Fruit fly (Drosophila melanogaster) whole organism, pupa: ENCODE results near the gene CG32201.

ENCODE experiments used
- CG10348 ChIP-seq: fragments of 200-800 bp; sonication (Bioruptor generic); IDR thresholded peaks from 2 replicates; pipeline ENCODE4 v1.3.6; 2022; ENCODE audit warnings: missing biosample characterization, missing genetic modification characterization
- CG12605 ChIP-seq: fragments of 200-800 bp; sonication (Bioruptor generic); IDR thresholded peaks from 2 replicates; pipeline ENCODE4 v1.3.6; 2022; ENCODE audit warnings: missing biosample characterization, missing genetic modification characterization
- CG13204 ChIP-seq: fragments of 200-800 bp; sonication (Bioruptor generic); optimal IDR thresholded peaks from 2 replicates; lab custom pipeline; 2018; ENCODE audit warnings: missing biosample characterization, mild to moderate bottlenecking, missing genetic modification characterization, moderate library complexity
- CG14655 ChIP-seq: fragments of 200-800 bp; sonication (Bioruptor generic); optimal IDR thresholded peaks from 3 replicates; lab custom pipeline; 2017; ENCODE audit warnings: mild to moderate bottlenecking, missing biosample characterization, missing genetic modification reagents, missing genetic modification characterization
- CG15710 ChIP-seq: fragments of 200-800 bp; sonication (Bioruptor generic); optimal IDR thresholded peaks from 2 replicates; lab custom pipeline; 2018; ENCODE audit warnings: missing biosample characterization, mild to moderate bottlenecking, missing genetic modification characterization, moderate library complexity
- CG17806 ChIP-seq: fragments of 200-800 bp; sonication (Bioruptor generic); optimal IDR thresholded peaks from 2 replicates; lab custom pipeline; 2018; ENCODE audit warnings: missing biosample characterization, mild to moderate bottlenecking, missing genetic modification characterization, moderate library complexity
- CG32121 ChIP-seq: fragments of 200-800 bp; sonication (Bioruptor generic); IDR thresholded peaks from 2 replicates; pipeline ENCODE4 v1.3.6; 2022; ENCODE audit warnings: missing biosample characterization, missing genetic modification characterization
- CG34367 ChIP-seq: fragments of 200-800 bp; sonication (Bioruptor generic); optimal IDR thresholded peaks from 2 replicates; lab custom pipeline; 2018; ENCODE audit warnings: missing biosample characterization, mild to moderate bottlenecking, missing genetic modification characterization
- CG4496 ChIP-seq: fragments of 200-800 bp; sonication (Bioruptor generic); IDR thresholded peaks from 3 replicates; pipeline ENCODE4 v1.3.6; 2022; ENCODE audit warnings: missing biosample characterization, missing genetic modification characterization
- CG8159 ChIP-seq: fragments of 200-800 bp; sonication (Bioruptor generic); optimal IDR thresholded peaks from 3 replicates; lab custom pipeline; 2018; ENCODE audit warnings: missing biosample characterization, mild to moderate bottlenecking, missing genetic modification characterization, moderate library complexity
- CG8301 ChIP-seq: fragments of 200-800 bp; sonication (Bioruptor generic); optimal IDR thresholded peaks from 2 replicates; lab custom pipeline; 2018; ENCODE audit warnings: missing biosample characterization, mild to moderate bottlenecking, missing genetic modification characterization
- CG9948 ChIP-seq: fragments of 200-800 bp; sonication (Bioruptor generic); optimal IDR thresholded peaks from 2 replicates; lab custom pipeline; 2018; ENCODE audit warnings: missing biosample characterization, mild to moderate bottlenecking, missing genetic modification characterization, moderate library complexity
- D1 ChIP-seq: fragments of 200-800 bp; sonication (Bioruptor generic); optimal IDR thresholded peaks from 2 replicates; lab custom pipeline; 2018; ENCODE audit warnings: missing biosample characterization, mild to moderate bottlenecking, missing genetic modification characterization, moderate library complexity
- EcR ChIP-seq: fragments of 200-800 bp; sonication (Bioruptor generic); optimal IDR thresholded peaks from 3 replicates; lab custom pipeline; 2019; ENCODE audit warnings: missing biosample characterization, missing genetic modification characterization, mild to moderate bottlenecking, moderate library complexity, missing genetic modification reagents
- Ets98B ChIP-seq: fragments of 200-800 bp; sonication (Bioruptor generic); IDR thresholded peaks from 2 replicates; pipeline ENCODE4 v1.3.6; 2022; ENCODE audit warnings: missing biosample characterization, missing genetic modification characterization
- Pif1A ChIP-seq: fragments of 200-800 bp; sonication (Bioruptor generic); optimal IDR thresholded peaks from 3 replicates; lab custom pipeline; 2016; ENCODE audit warnings: missing biosample characterization, missing genetic modification characterization
- Pif1B ChIP-seq: fragments of 200-800 bp; sonication (Bioruptor generic); optimal IDR thresholded peaks from 3 replicates; lab custom pipeline; 2016; ENCODE audit warnings: missing biosample characterization, missing genetic modification characterization
- Snoo ChIP-seq: fragments of 200-800 bp; sonication (Bioruptor generic); optimal IDR thresholded peaks from 3 replicates; lab custom pipeline; 2017; ENCODE audit warnings: missing biosample characterization, mild to moderate bottlenecking, missing genetic modification characterization, inconsistent platforms
- fd96Ca ChIP-seq: fragments of 200-800 bp; sonication (Bioruptor generic); IDR thresholded peaks from 3 replicates; pipeline ENCODE4 v1.3.6; 2022; ENCODE audit warnings: missing biosample characterization, missing genetic modification characterization
- gl ChIP-seq: fragments of 200-800 bp; sonication (Bioruptor generic); optimal IDR thresholded peaks from 2 replicates; lab custom pipeline; 2018; ENCODE audit warnings: missing biosample characterization, mild to moderate bottlenecking, missing genetic modification characterization
- rn ChIP-seq: fragments of 200-800 bp; sonication (Bioruptor generic); IDR thresholded peaks from 2 replicates; pipeline ENCODE4 v1.3.6; 2022; ENCODE audit warnings: missing biosample characterization, missing genetic modification characterization

CG32201 gene

DNA sequence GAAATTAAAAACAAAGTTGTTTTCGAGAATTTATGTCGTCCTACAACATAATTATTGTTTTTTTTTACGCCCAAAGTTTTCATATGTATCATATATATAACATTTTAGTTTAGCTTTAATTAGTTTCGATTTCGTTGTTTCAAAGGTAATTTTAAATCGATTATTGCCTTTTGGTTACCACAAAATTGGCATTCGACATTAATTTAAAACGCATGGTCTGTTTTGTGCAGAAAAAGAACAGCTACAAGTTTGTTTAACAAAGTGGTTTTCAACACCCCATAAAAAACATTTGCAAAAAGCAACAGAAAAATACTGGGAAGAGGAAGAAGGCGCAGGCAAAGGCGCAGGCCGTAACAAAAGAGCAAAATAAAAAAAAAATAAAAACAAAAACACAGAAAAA is 29.1 kb downstream of the CG32201 start:
- TF ChIP-seq CG14655 (GFP tag; lab: Kevin White, UChicago): peak; percentile 53
- peak; percentile 45 for TF ChIP-seq CG8301 (tag; lab: Kevin White, UChicago)
- TF ChIP-seq CG12605 (GFP tag; lab: Robert Waterston, UW): no peak
- TF ChIP-seq Pif1A (GFP tag; lab: Kevin White, UChicago): peak; percentile 13
- no peak for TF ChIP-seq CG34367 (tag; lab: Kevin White, UChicago)
- TF ChIP-seq gl: no peak
- TF ChIP-seq CG8159 (tag; lab: Kevin White, UChicago): peak; percentile 1

DNA sequence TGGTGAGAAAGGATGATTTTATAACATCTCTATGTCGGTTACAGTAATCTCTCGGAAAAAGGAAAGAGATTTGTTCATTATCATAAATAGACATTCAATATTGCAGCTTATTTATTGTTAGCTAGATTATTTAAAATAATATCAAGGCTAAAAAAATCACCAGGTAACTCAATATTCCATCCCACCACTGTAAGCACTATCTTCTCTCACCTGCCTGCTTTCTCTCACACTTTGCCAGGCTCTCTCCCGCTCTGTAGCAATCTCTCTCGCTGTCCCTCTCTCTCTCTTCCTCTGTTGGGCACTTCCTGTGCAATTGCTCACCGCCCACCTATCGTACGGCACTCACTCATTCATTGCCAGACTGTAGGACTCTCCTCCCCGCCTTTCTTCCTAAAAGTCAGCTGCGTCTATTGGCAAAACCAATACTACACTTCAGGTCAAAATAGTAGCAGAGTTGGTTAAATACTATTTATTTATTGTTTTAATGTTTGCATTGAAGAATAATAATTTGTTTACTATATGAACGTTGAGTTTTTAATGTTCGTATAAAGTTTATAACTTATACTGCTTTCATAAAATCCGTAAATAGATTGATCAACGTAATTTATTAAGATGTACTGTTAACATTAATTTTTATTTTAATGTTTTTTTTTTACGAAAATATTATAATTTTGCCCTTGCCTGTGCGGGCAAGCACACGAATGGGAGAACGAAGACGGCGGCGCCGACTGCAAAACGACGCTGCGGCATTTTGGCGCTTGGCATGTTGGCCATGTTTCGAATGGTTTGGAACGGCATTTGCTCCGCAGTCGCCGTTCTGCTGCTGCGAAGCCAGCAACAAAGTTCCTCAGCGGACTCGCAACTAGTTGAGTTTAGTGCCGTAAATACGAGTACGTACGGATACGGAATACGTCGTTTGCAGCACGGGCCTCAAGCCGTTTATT is 31.4 kb downstream of the CG32201 start:
- peak; percentile 87 for TF ChIP-seq CG34367 (tag; lab: Kevin White, UChicago)
- peak; percentile 99 for TF ChIP-seq CG32121 (GFP tag; lab: Robert Waterston, UW)
- peak; percentile 87 for TF ChIP-seq Snoo (tag; lab: Kevin White, UChicago)
- TF ChIP-seq D1: peak; percentile 15
- peak; percentile 99 for TF ChIP-seq CG4496 (GFP tag; lab: Robert Waterston, UW)
- TF ChIP-seq Pif1A (GFP tag; lab: Kevin White, UChicago): peak; percentile 84
- peak; percentile 86 for TF ChIP-seq CG8159 (tag; lab: Kevin White, UChicago)
- TF ChIP-seq Ets98B (GFP tag; lab: Robert Waterston, UW): peak; percentile 99
- peak; percentile 96 for TF ChIP-seq fd96Ca (GFP tag; lab: Robert Waterston, UW)
- TF ChIP-seq rn (GFP tag; lab: Robert Waterston, UW): peak; percentile 99
- TF ChIP-seq CG13204 (GFP tag; lab: Kevin White, UChicago): peak; percentile 45
- TF ChIP-seq CG9948 (tag; lab: Kevin White, UChicago): peak; percentile 90
- peak; percentile 94 for TF ChIP-seq CG10348 (GFP tag; lab: Robert Waterston, UW)
- peak; percentile 96 for TF ChIP-seq CG8301 (tag; lab: Kevin White, UChicago)
- peak; percentile 82 for TF ChIP-seq Pif1B (GFP tag; lab: Kevin White, UChicago)
- TF ChIP-seq CG17806 (tag; lab: Kevin White, UChicago): peak; percentile 83
- peak; percentile 61 for TF ChIP-seq gl
- peak; percentile 81 for TF ChIP-seq CG15710
- no peak for TF ChIP-seq EcR (GFP tag; lab: Kevin White, UChicago)
- TF ChIP-seq CG12605 (GFP tag; lab: Robert Waterston, UW): peak; percentile 98
- peak; percentile 96 for TF ChIP-seq CG14655 (GFP tag; lab: Kevin White, UChicago)

DNA sequence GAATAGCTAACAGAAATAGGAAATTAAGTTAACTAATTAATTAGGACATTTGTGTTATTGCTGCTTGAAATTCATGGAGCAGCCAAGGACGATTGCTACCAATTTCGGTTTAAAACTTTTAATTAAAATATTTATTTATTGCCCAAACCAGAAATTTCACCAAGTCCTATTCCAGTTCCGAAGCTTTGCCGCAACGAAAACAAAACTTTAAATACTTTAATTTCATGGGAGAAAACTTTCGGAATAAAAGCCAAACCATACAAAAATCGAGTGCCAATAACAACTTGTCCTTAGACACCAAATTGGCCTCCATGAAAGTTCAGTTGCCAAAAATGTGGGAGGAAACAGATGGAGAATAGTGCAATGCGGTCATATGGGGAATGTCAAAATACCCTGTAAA is 33.8 kb downstream of the CG32201 start:
- TF ChIP-seq rn (GFP tag; lab: Robert Waterston, UW): no peak
- TF ChIP-seq Pif1A (GFP tag; lab: Kevin White, UChicago): no peak
- TF ChIP-seq gl: no peak
- TF ChIP-seq EcR (GFP tag; lab: Kevin White, UChicago): no peak
- no peak for TF ChIP-seq CG32121 (GFP tag; lab: Robert Waterston, UW)
- TF ChIP-seq CG9948 (tag; lab: Kevin White, UChicago): no peak
- no peak for TF ChIP-seq CG13204 (GFP tag; lab: Kevin White, UChicago)
- no peak for TF ChIP-seq CG4496 (GFP tag; lab: Robert Waterston, UW)
- TF ChIP-seq Snoo (tag; lab: Kevin White, UChicago): no peak
- TF ChIP-seq CG8301 (tag; lab: Kevin White, UChicago): no peak
- no peak for TF ChIP-seq CG34367 (tag; lab: Kevin White, UChicago)
- no peak for TF ChIP-seq fd96Ca (GFP tag; lab: Robert Waterston, UW)
- no peak for TF ChIP-seq CG12605 (GFP tag; lab: Robert Waterston, UW)
- TF ChIP-seq CG14655 (GFP tag; lab: Kevin White, UChicago): no peak
- TF ChIP-seq, all 21 proteins: peak for 0

DNA sequence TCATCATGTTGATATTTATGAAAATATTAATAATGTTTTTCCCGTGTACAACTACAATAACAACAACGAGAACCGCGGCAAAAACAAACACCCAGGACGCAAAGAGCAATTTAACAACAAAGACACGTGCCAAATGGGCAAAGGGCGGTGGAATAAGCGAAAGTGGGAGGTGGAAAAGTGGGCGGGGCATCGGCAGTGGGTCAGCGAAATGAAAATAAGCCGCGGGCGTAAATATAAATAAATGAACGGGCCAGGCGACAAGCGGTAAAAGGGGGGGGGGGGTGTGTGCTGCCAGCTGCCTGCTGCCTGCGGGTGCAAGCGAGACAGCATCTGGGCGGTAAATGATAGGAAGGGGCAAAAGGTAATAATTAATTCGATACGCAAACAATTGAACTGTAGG is 44.3 kb downstream of the CG32201 start:
- TF ChIP-seq EcR (GFP tag; lab: Kevin White, UChicago): no peak
- TF ChIP-seq Pif1B (GFP tag; lab: Kevin White, UChicago): no peak
- TF ChIP-seq Snoo (tag; lab: Kevin White, UChicago): no peak
- no peak for TF ChIP-seq Ets98B (GFP tag; lab: Robert Waterston, UW)
- TF ChIP-seq CG4496 (GFP tag; lab: Robert Waterston, UW): no peak
- no peak for TF ChIP-seq CG8301 (tag; lab: Kevin White, UChicago)
- TF ChIP-seq D1: no peak
- no peak for TF ChIP-seq Pif1A (GFP tag; lab: Kevin White, UChicago)
- TF ChIP-seq CG12605 (GFP tag; lab: Robert Waterston, UW): no peak
- no peak for TF ChIP-seq CG17806 (tag; lab: Kevin White, UChicago)
- TF ChIP-seq CG14655 (GFP tag; lab: Kevin White, UChicago): no peak
- no peak for TF ChIP-seq CG8159 (tag; lab: Kevin White, UChicago)
- TF ChIP-seq CG9948 (tag; lab: Kevin White, UChicago): no peak
- TF ChIP-seq CG15710: no peak
- TF ChIP-seq CG34367 (tag; lab: Kevin White, UChicago): no peak
